Fruit fly (Drosophila melanogaster): ENCODE results near the gene CG42587.
"Not testable (repeated sequence)": the region's sequence is repeated elsewhere in the genome, so short reads cannot be mapped to it uniquely, and the experiment has no call there.

CG42587 gene

dm6 chr2L:14745068-14745467 lies at the start of gene CG42587:
TSS of gene CG42587 (minus strand) at chr2L:14745210.
- TF ChIP-seq CTCF (optimal IDR thresholded peaks at IDR 0.05): no peak
- no peak for TF ChIP-seq CG8478 (optimal IDR thresholded peaks at IDR 0.05)

dm6 chr2L:14784498-14784897 lies 39.5 kb upstream of the CG42587 start, which contains the start of gene CG18636:
TSS of gene CG18636 (minus strand) at chr2L:14784598.
- TF ChIP-seq CTCF (optimal IDR thresholded peaks at IDR 0.05) (no peak), CG8478 (optimal IDR thresholded peaks at IDR 0.05) (no peak)

dm6 chr2L:14774713-14775112 lies 29.7 kb upstream of the CG42587 start, which contains the start of gene CG4650:
TSS of gene CG4650 (minus strand) at chr2L:14774981.
- TF ChIP-seq CTCF (optimal IDR thresholded peaks at IDR 0.05) (no peak), CG8478 (optimal IDR thresholded peaks at IDR 0.05) (no peak)

- TF ChIP-seq CG8478 (optimal IDR thresholded peaks at IDR 0.05) (no peak), CTCF (optimal IDR thresholded peaks at IDR 0.05) (no peak)
Measured at dm6 chr2L:14765608-14766007, 20.6 kb upstream of the CG42587 start, which contains the start of gene CG4701. TSS of gene CG4701 (plus strand) at chr2L:14765908.

DNA sequence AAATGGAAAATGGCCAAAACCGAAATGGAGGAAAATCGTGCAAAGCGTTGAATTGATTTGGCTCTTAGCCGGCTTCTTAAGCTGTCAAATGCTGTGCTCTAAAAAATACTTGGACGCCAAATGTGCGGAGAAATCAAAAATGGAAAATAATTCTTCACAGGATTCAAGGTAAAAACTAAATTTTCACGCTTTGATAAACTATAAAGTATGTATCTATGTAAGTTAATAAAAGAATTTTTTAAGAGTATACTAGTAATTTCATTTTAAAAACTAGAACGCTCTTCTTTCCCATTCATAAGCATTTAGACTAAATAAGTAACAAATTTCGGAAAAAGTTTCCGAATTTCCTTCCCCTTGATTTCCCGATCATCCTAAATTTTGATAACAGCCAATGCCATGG lies 17.5 kb upstream of the CG42587 start, which contains the start of gene CSN1a:
Gene CSN1a, plus strand, starts transcription at position 301 of the 400 bp plus-strand sequence.
- TF ChIP-seq CG8478 (optimal IDR thresholded peaks at IDR 0.05): no peak
- TF ChIP-seq CTCF (optimal IDR thresholded peaks at IDR 0.05): no peak

- no peak for TF ChIP-seq CG8478 (optimal IDR thresholded peaks at IDR 0.05)
- no peak for TF ChIP-seq CTCF (optimal IDR thresholded peaks at IDR 0.05)
Measured at dm6 chr2L:14760467-14760866, 15.5 kb upstream of the CG42587 start, which contains the start of gene CG4691. TSS of gene CG4691 (plus strand) at chr2L:14760767.

DNA sequence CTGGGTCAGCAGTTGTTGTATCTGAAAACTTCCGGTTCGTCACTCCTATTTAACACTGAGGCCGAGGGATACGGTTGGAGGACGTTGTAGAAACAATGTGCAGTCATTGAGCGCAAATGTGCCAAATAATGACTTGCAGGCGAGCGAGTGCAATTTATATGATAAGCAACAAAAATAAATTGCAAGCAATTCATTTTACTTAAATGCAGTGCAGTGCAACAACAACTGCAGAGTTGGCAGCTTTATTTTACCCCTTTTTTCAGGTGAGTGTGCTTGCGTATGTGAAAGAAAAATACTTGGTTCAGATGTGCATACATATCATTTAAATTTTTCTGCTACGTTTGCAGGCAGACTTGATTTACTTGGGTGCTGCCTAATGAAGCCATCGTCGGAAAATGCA lies 1.1 kb upstream of the CG42587 start:
- TF ChIP-seq CTCF (optimal IDR thresholded peaks at IDR 0.05) (no peak), CG8478 (optimal IDR thresholded peaks at IDR 0.05) (no peak)

DNA sequence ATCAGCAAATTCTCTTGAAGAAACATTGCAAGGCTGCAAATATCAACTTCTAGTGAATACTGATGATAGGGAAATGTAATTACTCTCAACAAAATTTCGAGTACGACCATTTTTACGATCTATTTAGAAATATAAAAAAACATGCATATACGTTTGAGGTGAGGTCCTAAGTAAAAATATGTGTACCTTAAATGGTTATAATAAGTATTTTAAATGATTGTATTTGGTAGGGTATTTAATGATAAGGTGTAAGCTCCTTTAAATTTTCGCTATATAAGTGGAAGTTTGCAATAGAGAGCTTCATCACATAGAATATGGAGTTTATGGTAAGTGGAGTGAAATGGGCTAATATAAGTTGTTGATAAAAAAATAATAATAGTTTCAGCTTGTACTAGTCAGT lies 889 bp downstream of the CG42587 start, which contains the start of gene CG42681:
Gene CG42681, plus strand, starts transcription at position 301 of the 400 bp plus-strand sequence.
- TF ChIP-seq CTCF (optimal IDR thresholded peaks at IDR 0.05) (no peak), CG8478 (optimal IDR thresholded peaks at IDR 0.05) (no peak)

DNA sequence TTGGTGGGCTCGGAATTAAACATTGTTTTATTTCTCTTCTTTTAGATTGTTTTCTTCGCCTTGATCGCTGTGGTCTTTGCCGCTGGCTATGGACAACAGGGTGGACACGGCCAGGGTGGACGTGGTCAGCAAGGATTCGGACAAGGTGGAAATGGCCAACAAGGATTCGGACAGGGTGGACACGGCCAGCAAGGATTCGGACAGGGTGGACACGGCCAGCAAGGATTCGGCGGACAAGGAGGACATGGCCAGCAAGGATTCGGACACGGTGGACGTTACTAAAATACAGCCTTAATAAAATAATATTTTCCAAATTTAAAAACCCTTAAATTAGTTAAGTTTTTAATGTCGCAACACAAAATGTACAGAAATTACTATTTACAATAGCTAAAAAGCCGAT lies 1.7 kb downstream of the CG42587 start:
- TF ChIP-seq CG8478 (optimal IDR thresholded peaks at IDR 0.05) (no peak), CTCF (optimal IDR thresholded peaks at IDR 0.05) (no peak)

DNA sequence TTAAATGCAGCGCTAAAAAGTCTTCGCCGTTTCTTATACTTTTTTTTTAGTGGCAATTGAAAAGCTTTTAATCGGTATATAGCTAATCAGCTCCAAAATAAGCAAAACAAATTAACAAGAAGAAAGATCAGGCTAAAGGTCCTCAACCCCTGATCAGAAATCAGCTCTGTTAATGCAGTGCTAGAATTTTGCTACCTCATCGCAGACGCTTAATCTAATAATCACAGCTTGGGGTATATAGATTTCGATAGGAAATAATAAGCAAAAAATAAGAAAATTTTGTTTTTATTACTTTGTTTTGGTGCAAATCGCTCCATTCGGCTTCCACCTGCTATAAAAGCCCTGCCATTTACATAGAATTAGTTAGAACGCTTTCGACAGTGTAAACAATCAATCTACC lies 2.1 kb downstream of the CG42587 start, which contains the start of gene CG34166:
Gene CG34166, plus strand, starts transcription at position 301 of the 400 bp plus-strand sequence.
- not testable (repeated sequence) for TF ChIP-seq CTCF, CG8478 (optimal IDR thresholded peaks at IDR 0.05)

DNA sequence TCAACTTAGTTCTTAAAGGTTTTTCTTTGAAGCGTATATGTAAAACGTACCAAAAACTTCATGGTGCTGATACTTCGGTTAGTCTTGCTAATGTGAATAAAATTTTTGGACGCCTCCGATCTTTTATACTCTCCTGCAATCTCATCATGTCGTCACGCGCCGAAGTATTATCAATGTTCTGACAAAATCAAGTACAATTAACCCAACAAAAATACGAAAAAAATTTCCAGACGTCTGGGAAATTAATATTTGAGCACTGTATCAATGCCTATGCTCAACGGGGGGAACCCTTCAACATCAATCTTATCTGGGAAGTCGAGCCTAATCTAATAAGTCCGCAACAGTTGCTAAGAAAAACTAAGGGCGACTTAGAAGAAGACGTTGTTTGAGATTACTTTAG lies 3.3 kb downstream of the CG42587 start, which contains the start of gene CG42586:
Gene CG42586, minus strand, starts transcription at position 101 of the 400 bp plus-strand sequence.
- not testable (repeated sequence) for TF ChIP-seq CG8478, CTCF (optimal IDR thresholded peaks at IDR 0.05)

DNA sequence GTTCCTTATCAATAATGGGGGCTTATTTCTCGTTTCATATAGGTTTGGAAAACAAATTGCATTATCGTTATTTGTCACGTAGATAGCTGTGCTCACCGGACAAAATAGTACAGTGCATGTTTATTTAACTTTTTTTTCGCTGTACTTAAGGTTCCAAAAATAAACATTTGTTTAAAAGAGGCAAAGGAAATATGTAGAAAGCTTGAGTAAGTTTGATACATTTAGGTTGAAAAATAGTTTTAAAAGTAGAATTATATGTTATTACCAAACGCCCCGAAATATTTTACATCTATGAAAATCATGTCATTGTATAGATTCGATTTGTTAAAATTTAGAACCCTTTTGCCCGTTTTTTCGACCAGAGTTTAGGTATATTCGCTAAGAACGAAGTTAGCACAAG lies 5.4 kb downstream of the CG42587 start, which contains the start of gene CG42585:
Gene CG42585, plus strand, starts transcription at position 301 of the 400 bp plus-strand sequence.
- TF ChIP-seq CTCF, CG8478 (optimal IDR thresholded peaks at IDR 0.05): not testable (repeated sequence)

dm6 chr2L:14737669-14738068 lies 7.3 kb downstream of the CG42587 start, which contains the start of gene CG31775:
TSS of gene CG31775 (minus strand) at chr2L:14737769.
- not testable (repeated sequence) for TF ChIP-seq CG8478, CTCF (optimal IDR thresholded peaks at IDR 0.05)

- not testable (repeated sequence) for TF ChIP-seq CTCF, CG8478 (optimal IDR thresholded peaks at IDR 0.05)
Measured at dm6 chr2L:14735543-14735942, 9.5 kb downstream of the CG42587 start, which contains the start of gene CG31835. TSS of gene CG31835 (plus strand) at chr2L:14735843.

DNA sequence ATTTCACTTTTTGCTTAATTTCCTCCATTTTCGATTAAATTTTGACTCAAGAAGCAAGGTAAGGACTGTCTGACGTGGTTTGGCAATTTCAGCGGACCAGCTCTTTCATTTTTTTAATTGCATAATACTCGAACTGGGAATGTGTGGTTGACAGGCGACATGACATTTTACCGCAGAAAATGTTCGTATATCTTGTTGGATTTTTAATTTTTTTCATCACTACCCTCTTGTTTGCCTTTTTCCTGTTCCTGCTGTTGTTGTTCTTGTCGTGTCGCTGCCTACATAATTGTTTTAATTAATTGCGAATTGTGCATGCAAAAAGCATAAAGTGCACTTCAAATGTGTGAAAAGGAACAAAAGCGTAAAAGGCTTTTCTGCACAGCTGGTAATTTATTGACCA lies 14.9 kb downstream of the CG42587 start, which contains the start of gene CG42685:
Gene CG42685, minus strand, starts transcription at position 101 of the 400 bp plus-strand sequence.
- TF ChIP-seq CTCF (optimal IDR thresholded peaks at IDR 0.05): no peak
- TF ChIP-seq CG8478 (optimal IDR thresholded peaks at IDR 0.05): no peak

DNA sequence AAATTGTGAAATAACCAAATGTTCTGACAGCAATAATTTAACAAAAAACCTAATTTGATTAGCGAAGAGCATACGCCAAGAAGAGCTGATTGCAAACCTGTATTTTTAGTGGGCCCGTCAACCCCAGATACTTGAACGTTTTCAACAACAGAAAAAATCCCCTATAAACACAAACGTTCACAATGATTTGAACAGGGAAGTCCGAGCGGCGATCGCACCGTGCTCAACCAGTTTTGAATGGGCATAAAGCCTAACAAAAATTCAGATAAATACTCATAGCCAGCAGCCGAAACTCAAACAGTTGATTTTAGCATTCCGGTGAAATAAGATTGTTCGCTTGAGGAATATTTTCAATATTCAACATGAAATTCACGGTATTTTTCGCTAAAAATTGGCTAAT lies 31.5 kb downstream of the CG42587 start, which contains the start of gene CG34165:
Gene CG34165, plus strand, starts transcription at position 284 of the 400 bp plus-strand sequence.
- TF ChIP-seq CTCF (optimal IDR thresholded peaks at IDR 0.05): no peak
- no peak for TF ChIP-seq CG8478 (optimal IDR thresholded peaks at IDR 0.05)
